Fruit fly (Drosophila melanogaster) whole organism, embryonic: Measurements from ENCODE around the gene CG9008.

Experiments
- CG10267 ChIP-seq: fragments of 200-800 bp; sonication (Bioruptor generic); optimal IDR thresholded peaks from 2 replicates; lab custom pipeline; 2018; ENCODE audit warnings: missing biosample characterization, mild to moderate bottlenecking, missing genetic modification characterization, moderate library complexity
- lola ChIP-seq, 3 experiments: fragments of >200 bp in 2 of 3; fragments of 200-800 bp in 1 of 3; sonication (Bioruptor generic) in 1 of 3; optimal IDR thresholded peaks; 2 replicates each; lab custom pipeline; 2017 to 2019; ENCODE audit warnings: missing biosample characterization in 3 of 3, missing genetic modification characterization in 3 of 3, mild to moderate bottlenecking in 1 of 3, moderate library complexity in 1 of 3

dm6 chr2L:13807097-13807496 is 27.1 kb upstream of the CG9008 start:
- TF ChIP-seq lola (GFP tag; optimal IDR thresholded peaks at IDR 0.05; lab: Kevin White, UChicago) = no peak
- no peak for TF ChIP-seq CG10267 (tag; lab: Kevin White, UChicago)
